Worm (Caenorhabditis elegans) whole organism, mixed stage, embryonic: ENCODE results near the gene ZK180.8.

ENCODE experiments used
- elt-1 ChIP-seq: sonication (generic microtip); optimal IDR thresholded peaks from 2 replicates; lab custom pipeline; 2017; ENCODE audit warnings: missing genetic modification characterization, mild to moderate bottlenecking, missing compliant biosample characterization, antibody characterized with exemption, moderate library complexity, borderline replicate concordance; ENCODE audit not compliant: insufficient read depth
- nhr-12 ChIP-seq: fragments of 150-350 bp; optimal IDR thresholded peaks from 2 replicates; lab custom pipeline; 2014; ENCODE audit warnings: missing biosample characterization, missing genetic modification characterization
- nhr-28 ChIP-seq: fragments of 150-350 bp; optimal IDR thresholded peaks from 2 replicates; lab custom pipeline; 2014; ENCODE audit warnings: missing biosample characterization, missing genetic modification characterization
- snpc-4 ChIP-seq: fragments of 150-350 bp; optimal IDR thresholded peaks from 2 replicates; lab custom pipeline; 2014; ENCODE audit warnings: missing biosample characterization, missing genetic modification characterization
- unc-62 ChIP-seq: fragments of 150-350 bp; optimal IDR thresholded peaks from 2 replicates; lab custom pipeline; 2014; ENCODE audit warnings: missing biosample characterization, missing genetic modification reagents, missing genetic modification characterization

- TF ChIP-seq nhr-12 (no peak), elt-1 (tag; lab: Kevin White, UChicago) (no peak), unc-62 (GFP tag; lab: Kevin White, UChicago) (no peak), nhr-28 (no peak), snpc-4 (tag; lab: Kevin White, UChicago) (no peak)
Measured at ce11 chrIV:4478612-4479011, 32.9 kb downstream of the ZK180.8 start.
